Fruit fly (Drosophila melanogaster): ENCODE results near the gene dyl.
A peak's percentile ranks its signal among the peaks of the same experiment; 100 is the strongest.

The dyl gene

DNA sequence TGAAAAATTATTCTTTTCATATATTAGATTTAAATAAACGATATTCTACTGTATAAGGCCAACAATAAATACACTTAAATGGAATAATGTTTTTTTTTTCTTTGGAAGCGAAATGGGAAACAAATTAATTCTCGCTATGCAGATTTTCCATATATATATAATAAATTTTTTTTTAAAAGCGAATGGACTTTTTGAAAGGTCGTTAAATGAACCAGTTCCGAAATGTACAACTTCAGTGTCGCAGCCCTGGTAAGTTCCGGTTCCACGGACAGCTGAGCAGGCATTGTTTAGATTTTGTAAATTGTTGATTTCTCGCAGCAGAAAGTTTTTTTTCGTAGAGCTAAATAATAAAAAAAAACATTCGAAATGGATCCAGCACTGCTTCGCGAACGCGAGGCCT is 20.7 kb downstream of the dyl start, which contains the start of gene TfIIEbeta (continued):
- TF ChIP-seq CG7368 (GFP tag; optimal IDR thresholded peaks at IDR 0.05) (no peak), spab (GFP tag; optimal IDR thresholded peaks at IDR 0.05) (no peak), CG3919 (GFP tag; optimal IDR thresholded peaks at IDR 0.05) (peak; percentile 9), CG31627 (GFP tag; optimal IDR thresholded peaks at IDR 0.05) (no peak), CG10631 (GFP tag; optimal IDR thresholded peaks at IDR 0.05) (no peak), lz (GFP tag; optimal IDR thresholded peaks at IDR 0.05) (no peak), Blimp-1 (GFP tag; optimal IDR thresholded peaks at IDR 0.05) (no peak), Eip75B (GFP tag; optimal IDR thresholded peaks at IDR 0.05) (no peak)

DNA sequence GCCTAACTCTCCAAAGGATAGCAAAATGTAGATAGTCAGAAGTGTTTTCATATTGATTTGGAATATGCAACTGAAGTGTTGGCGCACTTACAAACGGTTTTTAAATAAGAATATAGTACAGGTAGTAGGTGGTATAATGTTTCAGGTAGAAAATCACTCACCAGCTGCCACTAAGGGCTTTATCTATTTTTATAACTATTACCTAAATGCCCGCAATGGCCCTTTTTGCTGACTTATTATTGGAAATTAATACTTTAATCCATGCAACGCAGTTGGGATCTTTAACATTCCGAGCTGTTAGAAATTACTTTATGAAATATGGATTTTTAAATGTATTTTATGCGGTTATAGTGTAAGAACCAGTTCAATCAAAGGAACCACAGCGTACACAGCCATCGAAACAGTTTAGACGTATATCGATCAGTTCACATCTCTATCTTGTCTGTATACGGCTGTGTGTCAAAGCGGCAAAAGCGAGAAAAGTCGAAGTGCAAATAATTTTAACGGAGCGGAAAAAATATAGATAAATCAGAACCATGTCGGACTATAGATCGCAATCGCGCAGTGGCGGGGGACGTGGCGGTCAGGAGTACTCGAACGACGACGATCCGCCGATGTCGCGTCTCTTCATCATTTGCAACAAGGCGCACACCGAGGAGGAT is 24.0 kb downstream of the dyl start, which contains the start of the genes srw and CG1316:
srw (minus strand) TSS at position 51 of the 662 bp plus-strand sequence.
CG1316 (plus strand) TSS at position 424 of the 662 bp plus-strand sequence.
- TF ChIP-seq Sox14 (GFP tag; optimal IDR thresholded peaks at IDR 0.05) (peak; percentile 6), Blimp-1 (GFP tag; optimal IDR thresholded peaks at IDR 0.05) (no peak), esn (GFP tag; optimal IDR thresholded peaks at IDR 0.05) (peak; percentile 12), CG1621 (tag; optimal IDR thresholded peaks at IDR 0.05) (peak; percentile 53), dsx (GFP tag; optimal IDR thresholded peaks at IDR 0.05; ENCODE audit: poor library complexity, severe bottlenecking) (no peak), Sox102F (GFP tag; optimal IDR thresholded peaks at IDR 0.05) (no peak), net (GFP tag; optimal IDR thresholded peaks at IDR 0.05) (no peak)

- no peak for TF ChIP-seq CG9139 (GFP tag; optimal IDR thresholded peaks at IDR 0.05)
- peak; percentile 49 for TF ChIP-seq esn (GFP tag; optimal IDR thresholded peaks at IDR 0.05)
- no peak for TF ChIP-seq fd59A (GFP tag; optimal IDR thresholded peaks at IDR 0.05)
- no peak for TF ChIP-seq net (GFP tag; optimal IDR thresholded peaks at IDR 0.05)
- TF ChIP-seq lz (GFP tag; optimal IDR thresholded peaks at IDR 0.05) = no peak
- TF ChIP-seq CG1621 (tag; optimal IDR thresholded peaks at IDR 0.05) = peak; percentile 82
- TF ChIP-seq Smox (GFP tag; optimal IDR thresholded peaks at IDR 0.05) = no peak
Measured at dm6 chr3L:4282627-4283026, 24.9 kb downstream of the dyl start, which contains the start of gene CG11583. Gene CG11583, minus strand, starts transcription at chr3L:4282817.

- TF ChIP-seq eg (GFP tag; IDR thresholded peaks at IDR 0.05) (no peak), Sox102F (GFP tag; optimal IDR thresholded peaks at IDR 0.05) (no peak), fkh (GFP tag; optimal IDR thresholded peaks at IDR 0.05) (no peak), CG7368 (GFP tag; optimal IDR thresholded peaks at IDR 0.05) (no peak), Smox (GFP tag; optimal IDR thresholded peaks at IDR 0.05) (no peak), CG11294 (GFP tag; IDR thresholded peaks at IDR 0.05) (no peak), Hr4 (GFP tag; optimal IDR thresholded peaks at IDR 0.05) (no peak), CG8632 (GFP tag; optimal IDR thresholded peaks at IDR 0.05) (no peak), spab (GFP tag; optimal IDR thresholded peaks at IDR 0.05) (no peak), lz (GFP tag; optimal IDR thresholded peaks at IDR 0.05) (no peak), CG3919 (GFP tag; optimal IDR thresholded peaks at IDR 0.05) (no peak), CG6163 (GFP tag; IDR thresholded peaks at IDR 0.05) (no peak), Sox14 (GFP tag; optimal IDR thresholded peaks at IDR 0.05) (no peak), Ets96B (tag; optimal IDR thresholded peaks at IDR 0.05) (no peak), CG10631 (GFP tag; optimal IDR thresholded peaks at IDR 0.05) (no peak)
Measured at dm6 chr3L:4277796-4278195, 29.7 kb downstream of the dyl start, which contains the start of gene Ctl1. Gene Ctl1, plus strand, starts transcription at chr3L:4277962.

dm6 chr3L:4272167-4272773 is 35.2 kb downstream of the dyl start:
- TF ChIP-seq Sox15 (GFP tag; optimal IDR thresholded peaks at IDR 0.05) (no peak), dac (GFP tag; optimal IDR thresholded peaks at IDR 0.05) (no peak), fd59A (GFP tag; optimal IDR thresholded peaks at IDR 0.05) (no peak), achi (GFP tag; optimal IDR thresholded peaks at IDR 0.05) (no peak), CG8119 (GFP tag; IDR thresholded peaks at IDR 0.05) (no peak), spab (GFP tag; optimal IDR thresholded peaks at IDR 0.05) (no peak), fkh (GFP tag; optimal IDR thresholded peaks at IDR 0.05) (peak; percentile 81)

All from whole organism, prepupa.